Fruit fly (Drosophila melanogaster) whole organism, embryonic: ENCODE data around the gene NELF-B.
A peak's percentile ranks its signal among the peaks of the same experiment; 100 is the strongest.

Source experiments
- Adf1 ChIP-seq: fragments of 200-800 bp; sonication (Bioruptor generic); IDR thresholded peaks from 2 replicates; pipeline ENCODE4 v1.3.6; 2022; ENCODE audit warnings: missing biosample characterization, missing genetic modification characterization
- CG10431 ChIP-seq: fragments of 200-800 bp; sonication (Bioruptor generic); optimal IDR thresholded peaks from 3 replicates; lab custom pipeline; 2018; ENCODE audit warnings: missing biosample characterization, mild to moderate bottlenecking, missing genetic modification characterization
- CG11456 ChIP-seq: fragments of 200-800 bp; sonication (Bioruptor generic); IDR thresholded peaks from 3 replicates; pipeline ENCODE4 v1.3.6; 2022; ENCODE audit warnings: missing biosample characterization, missing genetic modification characterization
- CG11560 ChIP-seq: fragments of 200-800 bp; sonication (Bioruptor generic); IDR thresholded peaks from 3 replicates; pipeline ENCODE4 v1.3.6; 2022; ENCODE audit warnings: missing biosample characterization, missing genetic modification characterization
- CG11723 ChIP-seq: fragments of 200-800 bp; sonication (Bioruptor generic); optimal IDR thresholded peaks from 2 replicates; lab custom pipeline; 2017; ENCODE audit warnings: missing biosample characterization, mild to moderate bottlenecking, missing genetic modification characterization
- CG12071 ChIP-seq: fragments of 200-800 bp; sonication (Bioruptor generic); optimal IDR thresholded peaks from 3 replicates; lab custom pipeline; 2018; ENCODE audit warnings: missing biosample characterization, mild to moderate bottlenecking, missing genetic modification characterization
- CG12769 ChIP-seq: fragments of 200-800 bp; sonication (Bioruptor generic); optimal IDR thresholded peaks from 2 replicates; lab custom pipeline; 2019; ENCODE audit warnings: missing biosample characterization, mild to moderate bottlenecking, missing genetic modification characterization, moderate library complexity
- CG14710 ChIP-seq: fragments of 200-800 bp; sonication (Bioruptor generic); optimal IDR thresholded peaks from 3 replicates; lab custom pipeline; 2019; ENCODE audit warnings: missing biosample characterization, mild to moderate bottlenecking, missing genetic modification characterization, moderate library complexity
- CG15696 ChIP-seq: fragments of 200-800 bp; sonication (Bioruptor generic); optimal IDR thresholded peaks from 2 replicates; lab custom pipeline; 2019; ENCODE audit warnings: missing biosample characterization, mild to moderate bottlenecking, missing genetic modification characterization, moderate library complexity
- CG1603 ChIP-seq: fragments of 200-800 bp; sonication (Bioruptor generic); optimal IDR thresholded peaks from 2 replicates; lab custom pipeline; 2019; ENCODE audit warnings: missing biosample characterization, mild to moderate bottlenecking, missing genetic modification characterization, moderate library complexity
- CG18262 ChIP-seq: fragments of 200-800 bp; optimal IDR thresholded peaks from 3 replicates; lab custom pipeline; 2019; ENCODE audit warnings: missing biosample characterization, mild to moderate bottlenecking, missing genetic modification characterization, moderate library complexity
- CG3281 ChIP-seq: fragments of 200-800 bp; sonication (Bioruptor generic); optimal IDR thresholded peaks from 3 replicates; lab custom pipeline; 2017; ENCODE audit warnings: missing biosample characterization, mild to moderate bottlenecking, missing genetic modification characterization
- CG3407 ChIP-seq: fragments of 200-800 bp; sonication (Bioruptor generic); optimal IDR thresholded peaks from 2 replicates; lab custom pipeline; 2018; ENCODE audit warnings: missing biosample characterization, mild to moderate bottlenecking, missing genetic modification characterization
- CG34422 ChIP-seq: fragments of 200-800 bp; sonication (Bioruptor generic); IDR thresholded peaks from 3 replicates; pipeline ENCODE4 v1.3.6; 2022; ENCODE audit warnings: missing biosample characterization, missing genetic modification characterization
- CG42726 ChIP-seq: fragments of 200-800 bp; sonication (Bioruptor generic); IDR thresholded peaks from 2 replicates; pipeline ENCODE4 v1.3.6; 2022; ENCODE audit warnings: missing biosample characterization, missing genetic modification characterization; ENCODE audit not compliant: partially characterized antibody
- CG8924 ChIP-seq: fragments of 200-800 bp; optimal IDR thresholded peaks from 3 replicates; lab custom pipeline; 2019; ENCODE audit warnings: missing biosample characterization, mild to moderate bottlenecking, missing genetic modification characterization, moderate library complexity
- CG9817 ChIP-seq: fragments of 200-800 bp; sonication (Bioruptor generic); optimal IDR thresholded peaks from 2 replicates; lab custom pipeline; 2018; ENCODE audit warnings: missing biosample characterization, mild to moderate bottlenecking, missing genetic modification characterization, moderate library complexity
- D19A ChIP-seq: fragments of 200-800 bp; optimal IDR thresholded peaks from 3 replicates; lab custom pipeline; 2019; ENCODE audit warnings: missing biosample characterization, mild to moderate bottlenecking, missing genetic modification characterization, moderate library complexity
- D19B ChIP-seq: fragments of 200-800 bp; sonication (Bioruptor generic); optimal IDR thresholded peaks from 2 replicates; lab custom pipeline; 2017; ENCODE audit warnings: missing biosample characterization, mild to moderate bottlenecking, missing genetic modification characterization
- HLH3B ChIP-seq: fragments of 200-800 bp; sonication (Bioruptor generic); IDR thresholded peaks from 2 replicates; pipeline ENCODE4 v1.3.6; 2022; ENCODE audit warnings: missing biosample characterization, missing genetic modification characterization
- HLHmδ ChIP-seq: fragments of 200-800 bp; sonication (Bioruptor generic); optimal IDR thresholded peaks from 2 replicates; lab custom pipeline; 2018; ENCODE audit warnings: missing biosample characterization, mild to moderate bottlenecking, missing genetic modification characterization, moderate library complexity
- PHDP ChIP-seq: fragments of 200-800 bp; sonication (Bioruptor generic); optimal IDR thresholded peaks from 3 replicates; lab custom pipeline; 2018; ENCODE audit warnings: missing biosample characterization, mild to moderate bottlenecking, missing genetic modification characterization, moderate library complexity
- Rfx ChIP-seq: fragments of 200-800 bp; sonication (Bioruptor generic); IDR thresholded peaks from 2 replicates; pipeline ENCODE4 v1.3.6; 2022; ENCODE audit warnings: missing biosample characterization, missing genetic modification characterization
- Vsx1 ChIP-seq: fragments of 200-800 bp; sonication (Bioruptor generic); optimal IDR thresholded peaks from 2 replicates; lab custom pipeline; 2017; ENCODE audit warnings: missing biosample characterization, mild to moderate bottlenecking, missing genetic modification characterization, missing genetic modification reagents
- Xrp1 ChIP-seq: fragments of 200-800 bp; sonication (Bioruptor generic); IDR thresholded peaks from 2 replicates; pipeline ENCODE4 v1.3.6; 2022; ENCODE audit warnings: missing biosample characterization, missing genetic modification characterization
- ash1 ChIP-seq: fragments of 200-800 bp; sonication (Bioruptor generic); optimal IDR thresholded peaks from 2 replicates; lab custom pipeline; 2018; ENCODE audit warnings: missing biosample characterization, mild to moderate bottlenecking, missing genetic modification characterization
- bigmax ChIP-seq: fragments of 200-800 bp; sonication (Bioruptor generic); optimal IDR thresholded peaks from 2 replicates; lab custom pipeline; 2018; ENCODE audit warnings: missing biosample characterization, mild to moderate bottlenecking, missing genetic modification characterization
- chif ChIP-seq, 2 experiments: fragments of 200-800 bp; sonication (Bioruptor generic); optimal IDR thresholded peaks; 3 replicates each; lab custom pipeline; 2016; ENCODE audit warnings: missing biosample characterization in 2 of 2, missing genetic modification characterization in 2 of 2
- ci ChIP-seq: fragments of 200-800 bp; sonication (Bioruptor generic); IDR thresholded peaks from 3 replicates; pipeline ENCODE4 v1.3.6; 2022; ENCODE audit warnings: missing biosample characterization, missing genetic modification characterization
- cwo ChIP-seq: fragments of 200-800 bp; sonication (Bioruptor generic); optimal IDR thresholded peaks from 3 replicates; lab custom pipeline; 2017; ENCODE audit warnings: missing biosample characterization, missing genetic modification characterization, mild to moderate bottlenecking, moderate library complexity, missing genetic modification reagents
- dmrt11E ChIP-seq: fragments of 200-800 bp; sonication (Bioruptor generic); optimal IDR thresholded peaks from 3 replicates; lab custom pipeline; 2018; ENCODE audit warnings: missing biosample characterization, mild to moderate bottlenecking, missing genetic modification characterization, moderate library complexity
- dmrt99B ChIP-seq: fragments of 200-800 bp; sonication (Bioruptor generic); optimal IDR thresholded peaks from 2 replicates; lab custom pipeline; 2018; ENCODE audit warnings: missing biosample characterization, mild to moderate bottlenecking, missing genetic modification characterization, moderate library complexity
- exex ChIP-seq: fragments of 200-800 bp; sonication (Bioruptor generic); optimal IDR thresholded peaks from 4 replicates; lab custom pipeline; 2018; ENCODE audit warnings: missing biosample characterization, mild to moderate bottlenecking, missing genetic modification characterization, moderate library complexity
- gfzf ChIP-seq: fragments of 200-800 bp; sonication (Bioruptor generic); optimal IDR thresholded peaks from 2 replicates; lab custom pipeline; 2016; ENCODE audit warnings: missing biosample characterization, mild to moderate bottlenecking, missing genetic modification characterization, moderate library complexity
- gsb-n ChIP-seq: fragments of 200-800 bp; sonication (Bioruptor generic); optimal IDR thresholded peaks from 3 replicates; lab custom pipeline; 2018; ENCODE audit warnings: missing biosample characterization, mild to moderate bottlenecking, missing genetic modification characterization
- kni ChIP-seq: fragments of 200-800 bp; sonication (Bioruptor generic); optimal IDR thresholded peaks from 3 replicates; lab custom pipeline; 2017; ENCODE audit warnings: mild to moderate bottlenecking, missing biosample characterization, missing genetic modification reagents, missing genetic modification characterization
- onecut ChIP-seq: fragments of 200-800 bp; sonication (Bioruptor generic); IDR thresholded peaks from 2 replicates; pipeline ENCODE4 v1.3.6; 2022; ENCODE audit warnings: missing biosample characterization, missing genetic modification characterization
- p53 ChIP-seq: fragments of 200-800 bp; sonication (Bioruptor generic); optimal IDR thresholded peaks from 2 replicates; lab custom pipeline; 2016; ENCODE audit warnings: missing biosample characterization, missing genetic modification characterization
- row ChIP-seq: fragments of 200-800 bp; sonication (Bioruptor generic); IDR thresholded peaks from 3 replicates; pipeline ENCODE4 v1.3.6; 2022; ENCODE audit warnings: missing biosample characterization, missing genetic modification characterization
- sens ChIP-seq: fragments of 200-800 bp; sonication (Bioruptor generic); peaks from one replicate; lab custom pipeline; 2016; ENCODE audit warnings: missing biosample characterization, missing genetic modification characterization
- sens-2 ChIP-seq: fragments of 200-800 bp; sonication (Bioruptor generic); IDR thresholded peaks from 2 replicates; pipeline ENCODE4 v1.3.6; 2022; ENCODE audit warnings: missing biosample characterization, missing genetic modification characterization
- sqz ChIP-seq: fragments of 200-800 bp; sonication (Bioruptor generic); optimal IDR thresholded peaks from 3 replicates; lab custom pipeline; 2018; ENCODE audit warnings: missing biosample characterization, mild to moderate bottlenecking, missing genetic modification characterization
- unc-4 ChIP-seq: fragments of 200-800 bp; sonication (Bioruptor generic); IDR thresholded peaks from 2 replicates; pipeline ENCODE4 v1.3.6; 2022; ENCODE audit warnings: missing biosample characterization, missing genetic modification characterization; ENCODE audit not compliant: partially characterized antibody
- zfh1 ChIP-seq: fragments of 200-800 bp; sonication (Bioruptor generic); IDR thresholded peaks from 3 replicates; pipeline ENCODE4 v1.3.6; 2022; ENCODE audit warnings: missing biosample characterization, missing genetic modification characterization
- zfh2 ChIP-seq: fragments of 200-800 bp; sonication (Bioruptor generic); optimal IDR thresholded peaks from 2 replicates; lab custom pipeline; 2016; ENCODE audit warnings: missing biosample characterization, missing genetic modification characterization

Gene NELF-B

dm6 chrX:7708942-7709707 lies 19.0 kb downstream of the NELF-B start, which contains the start of gene CHES-1-like (continued):
- TF ChIP-seq CG10431 (GFP tag; lab: Kevin White, UChicago) (peak; percentile 74), CG14710 (tag; lab: Kevin White, UChicago) (peak; percentile 84), p53 (GFP tag; lab: Kevin White, UChicago) (peak; percentile 66), zfh1 (GFP tag; lab: Robert Waterston, UW) (peak; percentile 75), HLH3B (GFP tag; lab: Robert Waterston, UW) (peak; percentile 80; the same call in 1 of the 2 replicates)
- TF ChIP-seq, all 482 proteins: peak for 411

DNA sequence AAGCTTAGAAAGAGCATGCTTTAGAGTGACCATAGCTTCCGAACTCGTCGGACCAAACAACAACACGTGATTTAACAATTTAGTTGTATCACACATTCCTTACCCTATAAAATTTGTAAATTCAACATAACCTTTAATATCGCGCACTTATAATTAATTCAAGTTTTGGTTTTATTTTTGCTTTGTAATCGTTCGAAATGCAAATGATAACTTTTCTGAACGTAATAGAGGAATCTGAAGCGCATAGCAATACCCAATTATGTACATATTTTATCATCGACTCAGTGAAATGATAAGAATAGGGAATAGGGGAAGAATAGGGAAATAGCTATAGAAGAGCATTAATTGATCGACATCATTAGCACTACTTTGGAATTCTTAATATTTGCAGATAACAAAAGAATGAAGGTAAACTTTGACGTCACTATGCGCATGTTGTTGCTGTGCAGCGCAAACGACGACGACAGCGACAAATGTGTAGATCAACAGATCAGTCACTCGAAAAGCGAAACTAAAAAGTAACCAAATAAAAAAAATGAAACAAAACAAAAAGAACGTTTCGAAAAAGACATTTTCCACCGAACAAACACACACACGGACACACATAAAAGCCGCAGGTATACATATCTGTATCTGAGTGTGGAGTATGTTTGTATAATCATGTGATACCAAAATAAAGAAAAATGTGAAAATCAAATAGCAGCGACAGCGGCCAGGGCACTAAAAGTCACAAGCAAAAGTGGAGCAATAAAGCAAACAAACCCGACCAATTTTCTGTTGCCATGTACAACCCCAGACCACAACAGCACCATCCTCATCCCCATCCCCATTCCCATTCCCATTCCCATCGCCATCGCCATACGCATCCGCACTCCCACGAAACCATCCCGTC lies 20.6 kb downstream of the NELF-B start:
- TF ChIP-seq CG15696 (tag; lab: Kevin White, UChicago) = peak; percentile 32
- no peak for TF ChIP-seq Adf1 (GFP tag; lab: Robert Waterston, UW)
- no peak for TF ChIP-seq CG11456
- TF ChIP-seq CG3407 (GFP tag; lab: Kevin White, UChicago) = peak; percentile 10
- TF ChIP-seq CG18262 (tag; lab: Kevin White, UChicago) = no peak
- no peak for TF ChIP-seq CG11560 (tag; lab: Robert Waterston, UW)
- TF ChIP-seq sqz (GFP tag; lab: Kevin White, UChicago) = no peak
- TF ChIP-seq ci (GFP tag; lab: Robert Waterston, UW) = 0 out of 3 replicates have a peak, but pooled peaks have one; percentile 40
- TF ChIP-seq D19A (tag; lab: Kevin White, UChicago) = peak; percentile 84
- no peak for TF ChIP-seq CG8924 (tag; lab: Kevin White, UChicago)
- TF ChIP-seq Xrp1 = 0 out of 2 replicates have a peak, but pooled peaks have one; percentile 5
- TF ChIP-seq CG12769 (tag; lab: Kevin White, UChicago) = peak; percentile 31
- no peak for TF ChIP-seq CG34422 (GFP tag; lab: Robert Waterston, UW)
- TF ChIP-seq Rfx = no peak
- TF ChIP-seq dmrt99B (tag; lab: Kevin White, UChicago) = no peak
- TF ChIP-seq unc-4 (GFP tag; lab: Robert Waterston, UW) = no peak
- TF ChIP-seq D19B (GFP tag; lab: Kevin White, UChicago) = peak; percentile 96
- TF ChIP-seq chif (GFP tag; optimal IDR thresholded peaks at IDR 0.05; lab: Kevin White, UChicago) = no peak
- TF ChIP-seq dmrt11E (tag; lab: Kevin White, UChicago) = peak; percentile 1
- TF ChIP-seq bigmax (GFP tag; lab: Kevin White, UChicago) = peak; percentile 91
- peak; percentile 40 for TF ChIP-seq gfzf (GFP tag; lab: Kevin White, UChicago)
- no peak for TF ChIP-seq CG11723 (GFP tag; lab: Kevin White, UChicago)
- TF ChIP-seq exex (tag; lab: Kevin White, UChicago) = peak; percentile 67
- peak; percentile 68 for TF ChIP-seq sens (GFP tag; lab: Kevin White, UChicago)
- TF ChIP-seq zfh2 = no peak
- TF ChIP-seq Vsx1 (GFP tag; lab: Kevin White, UChicago) = peak; percentile 8
- TF ChIP-seq sens-2 = no peak
- no peak for TF ChIP-seq CG3281
- peak; percentile 10 for TF ChIP-seq gsb-n (tag; lab: Kevin White, UChicago)
- TF ChIP-seq ash1 (GFP tag; lab: Kevin White, UChicago) = peak; percentile 14
- TF ChIP-seq cwo = peak; percentile 44
- peak; percentile 16 for TF ChIP-seq row (GFP tag; lab: Robert Waterston, UW)
- peak; percentile 44 for TF ChIP-seq CG1603 (tag; lab: Kevin White, UChicago)
- TF ChIP-seq CG12071 = no peak
- no peak for TF ChIP-seq CG42726 (GFP tag; lab: Robert Waterston, UW)
- TF ChIP-seq HLHmδ (GFP tag; lab: Kevin White, UChicago) = no peak
- TF ChIP-seq PHDP (tag; lab: Kevin White, UChicago) = no peak
- no peak for TF ChIP-seq onecut (GFP tag; lab: Robert Waterston, UW)
- peak; percentile 5 for TF ChIP-seq kni (GFP tag; lab: Kevin White, UChicago)
- TF ChIP-seq CG9817 (tag; lab: Kevin White, UChicago) = no peak
